Worm (Caenorhabditis elegans) whole organism, midembryonic: ENCODE data around the gene K08F4.3.

Experiments used
- T22C8.4 ChIP-seq: fragments of 200-800 bp; sonication (Bioruptor generic); IDR thresholded peaks from 2 replicates; pipeline ENCODE4 v1.3.6; 2022; ENCODE audit warnings: missing genetic modification characterization, missing compliant biosample characterization
- cog-1 ChIP-seq: sonication (generic microtip); optimal IDR thresholded peaks from 2 replicates; lab custom pipeline; 2016; ENCODE audit warnings: missing genetic modification characterization, missing compliant biosample characterization
- flt-1 ChIP-seq: fragments of 200-800 bp; sonication (Bioruptor generic); IDR thresholded peaks from 2 replicates; pipeline ENCODE4 v1.3.6; 2022; ENCODE audit warnings: missing genetic modification characterization, missing compliant biosample characterization
- klf-2 ChIP-seq: fragments of 200-800 bp; sonication (Bioruptor generic); conservative IDR thresholded peaks from 2 replicates; pipeline ENCODE4 v1.3.6; 2022; ENCODE audit warnings: missing genetic modification reagents, missing genetic modification characterization, missing compliant biosample characterization
- med-1 ChIP-seq: sonication (generic microtip); optimal IDR thresholded peaks from 2 replicates; lab custom pipeline; 2017; ENCODE audit warnings: missing genetic modification characterization, mild to moderate bottlenecking, missing compliant biosample characterization, antibody characterized with exemption, missing genetic modification reagents; ENCODE audit not compliant: insufficient read depth
- ref-1 ChIP-seq: fragments of 200-800 bp; sonication (Bioruptor generic); conservative IDR thresholded peaks from 2 replicates; pipeline ENCODE4 v1.3.6; 2022; ENCODE audit warnings: missing genetic modification reagents, missing genetic modification characterization, missing compliant biosample characterization
- tab-1 ChIP-seq: fragments of 200-800 bp; sonication (Bioruptor generic); IDR thresholded peaks from 2 replicates; pipeline ENCODE4 v1.3.6; 2022; ENCODE audit warnings: missing genetic modification characterization, missing compliant biosample characterization
- ztf-23 ChIP-seq: fragments of 200-800 bp; sonication (Bioruptor generic); IDR thresholded peaks from 2 replicates; pipeline ENCODE4 v1.3.6; 2022; ENCODE audit warnings: missing genetic modification reagents, missing genetic modification characterization, missing compliant biosample characterization
- ztf-29 ChIP-seq: fragments of 200-800 bp; sonication (Bioruptor generic); IDR thresholded peaks from 2 replicates; pipeline ENCODE4 v1.3.6; 2022; ENCODE audit warnings: missing genetic modification reagents, missing genetic modification characterization, missing compliant biosample characterization

ce11 chrIV:10090358-10090757 is 38.7 kb upstream of the K08F4.3 start, which contains the start of gene ttbk-5:
- TF ChIP-seq ztf-29 (GFP tag; lab: Robert Waterston, UW) (no peak), flt-1 (GFP tag; lab: Robert Waterston, UW) (no peak), klf-2 (GFP tag; lab: Robert Waterston, UW) (no peak), med-1 (GFP tag; lab: Kevin White, UChicago) (no peak), ztf-23 (GFP tag; lab: Robert Waterston, UW) (no peak), T22C8.4 (GFP tag; lab: Robert Waterston, UW) (no peak), ref-1 (GFP tag; lab: Robert Waterston, UW) (no peak), tab-1 (GFP tag; lab: Robert Waterston, UW) (no peak), cog-1 (tag; lab: Kevin White, UChicago) (no peak)
